Fruit fly (Drosophila melanogaster): Measurements from ENCODE around the gene CG2076.
"Not testable (repeated sequence)": the region's sequence is repeated elsewhere in the genome, so short reads cannot be mapped to it uniquely, and the experiment has no call there.

Gene CG2076

dm6 chrX:11092201-11092600 is 2.2 kb downstream of the CG2076 start, which contains the start of gene CG2061:
Gene CG2061, plus strand, starts transcription at chrX:11092492.
- TF ChIP-seq salr (GFP tag; optimal IDR thresholded peaks at IDR 0.05) (no peak), Ets21C (GFP tag; optimal IDR thresholded peaks at IDR 0.05) (no peak), Ets96B (tag; optimal IDR thresholded peaks at IDR 0.05) (no peak), Smox (GFP tag; optimal IDR thresholded peaks at IDR 0.05) (no peak), fd59A (GFP tag; optimal IDR thresholded peaks at IDR 0.05) (no peak), Hr38 (GFP tag; optimal IDR thresholded peaks at IDR 0.05) (no peak), CG32006 (GFP tag; optimal IDR thresholded peaks at IDR 0.05) (no peak), spab (GFP tag; optimal IDR thresholded peaks at IDR 0.05) (no peak), cyc (GFP tag; optimal IDR thresholded peaks at IDR 0.05) (no peak), CG7368 (GFP tag; optimal IDR thresholded peaks at IDR 0.05) (no peak), CG8119 (GFP tag; IDR thresholded peaks at IDR 0.05) (no peak), Met (GFP tag; optimal IDR thresholded peaks at IDR 0.05) (no peak)

dm6 chrX:11095276-11095675 is 5.3 kb downstream of the CG2076 start:
- TF ChIP-seq Hr38 (GFP tag; optimal IDR thresholded peaks at IDR 0.05) (no peak), spab (GFP tag; optimal IDR thresholded peaks at IDR 0.05) (no peak), vri (GFP tag; optimal IDR thresholded peaks at IDR 0.05) (peak; percentile 8), Gug (GFP tag; IDR thresholded peaks at IDR 0.05) (no peak), lz (GFP tag; optimal IDR thresholded peaks at IDR 0.05) (no peak), Hr39 (GFP tag; optimal IDR thresholded peaks at IDR 0.05) (no peak), CG3919 (GFP tag; optimal IDR thresholded peaks at IDR 0.05) (no peak)

dm6 chrX:11095973-11096372 is 6.0 kb downstream of the CG2076 start, which contains the start of gene CG42249:
Gene CG42249, plus strand, starts transcription at chrX:11096273.
- not testable (repeated sequence) for TF ChIP-seq CG6163 (GFP tag; IDR thresholded peaks at IDR 0.05); OdsH (GFP tag; optimal IDR thresholded peaks at IDR 0.05); topi (GFP tag; optimal IDR thresholded peaks at IDR 0.05)

- no peak for TF ChIP-seq CG7368 (GFP tag; optimal IDR thresholded peaks at IDR 0.05)
- no peak for TF ChIP-seq dac (GFP tag; optimal IDR thresholded peaks at IDR 0.05)
- no peak for TF ChIP-seq CG8319 (GFP tag; optimal IDR thresholded peaks at IDR 0.05)
- no peak for TF ChIP-seq CG6276 (GFP tag; optimal IDR thresholded peaks at IDR 0.05)
- TF ChIP-seq CG34406 (GFP tag; optimal IDR thresholded peaks at IDR 0.05), result peak; percentile 18
- TF ChIP-seq Hr38 (GFP tag; optimal IDR thresholded peaks at IDR 0.05), result no peak
- peak; percentile 45 for TF ChIP-seq lz (GFP tag; optimal IDR thresholded peaks at IDR 0.05)
- TF ChIP-seq pdm3 (GFP tag; optimal IDR thresholded peaks at IDR 0.05), result peak; percentile 64
- no peak for TF ChIP-seq CG1621 (tag; optimal IDR thresholded peaks at IDR 0.05)
- TF ChIP-seq CG4318 (GFP tag; optimal IDR thresholded peaks at IDR 0.05), result peak; percentile 20
- TF ChIP-seq CG11762 (GFP tag; optimal IDR thresholded peaks at IDR 0.05; ENCODE audit: insufficient read depth), result no peak
- TF ChIP-seq cyc (GFP tag; optimal IDR thresholded peaks at IDR 0.05), result peak; percentile 15
- TF ChIP-seq fkh (GFP tag; optimal IDR thresholded peaks at IDR 0.05), result no peak
- TF ChIP-seq dsx (GFP tag; optimal IDR thresholded peaks at IDR 0.05; ENCODE audit: poor library complexity, severe bottlenecking), result no peak
- TF ChIP-seq Eip93F (GFP tag; optimal IDR thresholded peaks at IDR 0.05), result peak; percentile 48
- peak; percentile 35 for TF ChIP-seq Hr39 (GFP tag; optimal IDR thresholded peaks at IDR 0.05)
- no peak for TF ChIP-seq fd59A (GFP tag; optimal IDR thresholded peaks at IDR 0.05)
- TF ChIP-seq achi (GFP tag; optimal IDR thresholded peaks at IDR 0.05), result peak; percentile 52
- TF ChIP-seq CG6792 (GFP tag; optimal IDR thresholded peaks at IDR 0.05), result no peak
- peak; percentile 34 for TF ChIP-seq CG6854 (GFP tag; optimal IDR thresholded peaks at IDR 0.05)
- TF ChIP-seq CG10631 (GFP tag; optimal IDR thresholded peaks at IDR 0.05), result peak; percentile 42
- TF ChIP-seq CG9139 (GFP tag; optimal IDR thresholded peaks at IDR 0.05), result no peak
- peak; percentile 31 for TF ChIP-seq Hr4 (GFP tag; optimal IDR thresholded peaks at IDR 0.05)
- TF ChIP-seq spab (GFP tag; optimal IDR thresholded peaks at IDR 0.05), result no peak
- TF ChIP-seq CG6163 (GFP tag; IDR thresholded peaks at IDR 0.05), result 0 out of 3 replicates have a peak, but pooled peaks have one; percentile 27
- TF ChIP-seq Ets96B (tag; optimal IDR thresholded peaks at IDR 0.05), result peak; percentile 52
- TF ChIP-seq net (GFP tag; optimal IDR thresholded peaks at IDR 0.05), result no peak
- peak; percentile 48 for TF ChIP-seq CG31627 (GFP tag; optimal IDR thresholded peaks at IDR 0.05)
- TF ChIP-seq CG15336 (GFP tag; IDR thresholded peaks at IDR 0.05), result no peak
- TF ChIP-seq CG16779 (tag; optimal IDR thresholded peaks at IDR 0.05), result no peak
- 0 out of 2 replicates have a peak, but pooled peaks have one; percentile 15 for TF ChIP-seq Gug (GFP tag; IDR thresholded peaks at IDR 0.05)
- TF ChIP-seq CG3919 (GFP tag; optimal IDR thresholded peaks at IDR 0.05), result peak; percentile 46
- peak; percentile 16 for TF ChIP-seq CG10669 (GFP tag; optimal IDR thresholded peaks at IDR 0.05)
- TF ChIP-seq Smox (GFP tag; optimal IDR thresholded peaks at IDR 0.05), result peak; percentile 50
- TF ChIP-seq Sox15 (GFP tag; optimal IDR thresholded peaks at IDR 0.05), result peak; percentile 14
These were observed 18.3 kb downstream of the CG2076 start, which contains the start of gene Hsp60A for dm6 chrX:11108148-11108844. Gene Hsp60A, plus strand, starts transcription at chrX:11108482.

Measured in whole organism, prepupa.